Worm (Caenorhabditis elegans): ENCODE results near the gene C34C12.2.

ce11 chrIII:3478795-3479398 is 25.3 kb downstream of the C34C12.2 start:
- TF ChIP-seq sptf-1 (tag; optimal IDR thresholded peaks at IDR 0.05) (no peak), pqm-1 (tag; optimal IDR thresholded peaks at IDR 0.05) (no peak), fos-1 (tag; optimal IDR thresholded peaks at IDR 0.05) (no peak), ceh-82 (tag; optimal IDR thresholded peaks at IDR 0.05) (no peak), snu-23 (GFP tag; optimal IDR thresholded peaks at IDR 0.05) (no peak), mep-1 (tag; optimal IDR thresholded peaks at IDR 0.05) (no peak), ceh-8 (GFP tag; optimal IDR thresholded peaks at IDR 0.05) (no peak), snpc-4 (tag; optimal IDR thresholded peaks at IDR 0.05) (no peak), ztf-11 (tag; optimal IDR thresholded peaks at IDR 0.05) (no peak), hpl-2 (GFP tag; optimal IDR thresholded peaks at IDR 0.05) (no peak), efl-3 (GFP tag; optimal IDR thresholded peaks at IDR 0.05) (no peak), elt-3 (tag; optimal IDR thresholded peaks at IDR 0.05) (no peak), elt-2 (tag; optimal IDR thresholded peaks at IDR 0.05) (no peak), swsn-7 (tag; optimal IDR thresholded peaks at IDR 0.05) (no peak)

All from whole organism, L1 larva.